Fruit fly (Drosophila melanogaster): ENCODE measurements around the gene Cpsf5.

Gene Cpsf5

DNA sequence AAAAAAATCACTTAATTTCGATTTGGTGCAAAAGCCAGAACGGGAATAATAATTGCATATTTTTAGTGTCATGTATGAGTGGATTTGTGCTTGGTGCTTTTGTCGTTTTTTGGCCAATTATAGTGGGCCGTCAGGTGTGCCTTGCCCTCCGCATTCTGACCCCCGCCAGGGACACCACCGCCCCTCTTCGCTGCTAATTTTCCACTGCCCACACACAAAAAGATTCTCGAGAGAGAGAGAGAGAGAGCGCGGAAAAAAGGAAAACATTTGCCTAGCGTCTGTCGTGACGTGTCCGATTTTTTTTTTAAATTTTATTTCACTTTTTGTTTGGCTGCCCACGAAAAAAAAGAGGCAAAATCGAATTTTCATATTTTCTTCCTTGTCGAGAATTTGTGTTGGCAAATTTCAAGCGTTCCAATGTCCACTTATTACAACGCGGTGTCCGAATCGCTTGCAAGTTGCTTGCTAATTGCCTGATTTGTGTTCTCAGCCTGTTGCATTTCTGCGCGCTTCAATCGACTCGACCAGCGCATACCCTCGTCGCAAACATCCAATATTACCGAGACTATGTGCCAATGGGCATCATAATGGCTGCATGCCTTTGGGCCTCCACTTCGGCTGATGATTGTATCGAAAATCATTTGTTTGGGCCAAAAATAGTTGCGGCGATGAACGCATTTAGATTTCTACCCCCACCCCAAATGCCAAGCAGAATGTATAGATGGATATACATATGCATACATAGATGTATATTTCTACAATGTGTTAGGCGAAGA lies 21.2 kb downstream of the Cpsf5 start:
- no peak for TF ChIP-seq Myc (optimal IDR thresholded peaks at IDR 0.05)
- TF ChIP-seq psq (optimal IDR thresholded peaks at IDR 0.05) = no peak
- TF ChIP-seq Sin3A (optimal IDR thresholded peaks at IDR 0.05) = no peak
- no peak for TF ChIP-seq ttk (optimal IDR thresholded peaks at IDR 0.05)
- no peak for TF ChIP-seq h (optimal IDR thresholded peaks at IDR 0.05)

DNA sequence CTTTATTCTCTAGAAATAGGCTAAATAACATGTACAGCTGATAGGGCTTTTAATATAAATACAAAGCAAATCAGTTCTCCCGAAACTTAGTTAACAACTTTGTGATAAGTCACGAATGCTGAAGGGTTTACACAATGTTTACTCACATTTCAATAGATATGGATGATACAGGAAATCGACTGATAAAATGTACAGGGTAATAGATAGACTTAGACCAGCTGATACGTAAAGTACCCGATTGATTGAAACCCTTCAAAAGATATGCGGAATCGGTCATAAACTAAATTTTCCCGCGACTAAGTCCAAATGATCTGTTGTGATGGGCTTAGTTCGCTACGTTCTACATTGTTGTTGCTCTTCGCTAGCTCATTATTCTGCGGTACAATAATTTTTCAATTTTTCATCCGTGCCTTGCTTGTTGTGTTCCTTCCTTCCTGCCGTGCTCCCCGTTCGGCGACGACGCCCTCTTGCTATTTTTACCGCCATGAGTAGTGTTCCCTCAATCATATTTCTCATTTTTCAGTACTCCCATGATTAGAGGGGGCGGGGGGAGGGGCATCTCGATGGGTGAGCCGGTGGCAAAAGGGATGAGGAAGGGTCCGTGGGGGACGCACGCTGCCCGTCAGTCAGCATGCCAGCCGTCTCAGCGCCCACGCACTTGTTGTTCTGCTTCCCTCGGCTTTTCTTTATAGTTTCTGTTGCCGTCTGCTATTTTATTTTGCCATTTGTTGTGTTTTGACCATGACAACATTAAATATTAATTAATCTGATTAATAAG lies 22.2 kb downstream of the Cpsf5 start:
- no peak for TF ChIP-seq insv (optimal IDR thresholded peaks at IDR 0.05)
- TF ChIP-seq h (optimal IDR thresholded peaks at IDR 0.05) = no peak
- TF ChIP-seq ttk (optimal IDR thresholded peaks at IDR 0.05) = no peak
- no peak for TF ChIP-seq psq (optimal IDR thresholded peaks at IDR 0.05)
- no peak for TF ChIP-seq Sin3A (optimal IDR thresholded peaks at IDR 0.05)
- no peak for TF ChIP-seq Myc (optimal IDR thresholded peaks at IDR 0.05)

dm6 chr3L:9435315-9435714 lies 24.5 kb downstream of the Cpsf5 start, which contains the start of gene CG42526:
Gene CG42526, minus strand, starts transcription at chr3L:9435399.
- no peak for TF ChIP-seq ttk (optimal IDR thresholded peaks at IDR 0.05)
- no peak for TF ChIP-seq Sin3A (optimal IDR thresholded peaks at IDR 0.05)
- no peak for TF ChIP-seq Myc (optimal IDR thresholded peaks at IDR 0.05)
- TF ChIP-seq h (optimal IDR thresholded peaks at IDR 0.05) = no peak
- TF ChIP-seq insv (optimal IDR thresholded peaks at IDR 0.05) = no peak
- no peak for TF ChIP-seq psq (optimal IDR thresholded peaks at IDR 0.05)

- TF ChIP-seq ttk (optimal IDR thresholded peaks at IDR 0.05) (no peak), Sin3A (optimal IDR thresholded peaks at IDR 0.05) (no peak), psq (optimal IDR thresholded peaks at IDR 0.05) (no peak), h (optimal IDR thresholded peaks at IDR 0.05) (no peak), insv (optimal IDR thresholded peaks at IDR 0.05) (no peak), Myc (optimal IDR thresholded peaks at IDR 0.05) (no peak)
Observed at dm6 chr3L:9435831-9436230, 25.0 kb downstream of the Cpsf5 start.

DNA sequence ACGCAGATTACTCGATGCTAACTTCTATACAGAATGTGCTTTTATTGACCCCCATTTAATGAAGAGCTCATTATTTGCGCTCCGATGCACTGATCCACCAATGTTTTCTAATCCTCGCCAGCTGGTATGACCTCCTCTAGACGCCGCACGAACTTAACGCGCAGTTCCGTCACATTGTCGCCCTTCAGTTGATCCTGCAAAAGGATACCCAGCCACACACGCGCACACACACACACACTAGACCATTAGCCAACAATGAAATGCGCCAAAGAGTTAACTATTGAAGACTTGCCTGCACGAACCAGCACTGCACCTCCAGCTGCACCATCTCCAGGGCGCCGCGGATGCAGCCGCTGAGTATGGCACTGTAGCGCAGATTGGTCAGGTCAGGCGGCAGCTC lies 28.0 kb downstream of the Cpsf5 start:
- TF ChIP-seq psq (optimal IDR thresholded peaks at IDR 0.05) (no peak), h (optimal IDR thresholded peaks at IDR 0.05) (no peak), Sin3A (optimal IDR thresholded peaks at IDR 0.05) (no peak), insv (optimal IDR thresholded peaks at IDR 0.05) (no peak), ttk (optimal IDR thresholded peaks at IDR 0.05) (no peak), Myc (optimal IDR thresholded peaks at IDR 0.05) (no peak)

dm6 chr3L:9441907-9442479 lies 31.2 kb downstream of the Cpsf5 start, which contains the start of the genes Bet3 and Nf-YA:
Gene Bet3, minus strand, starts transcription at chr3L:9442267.
Gene Nf-YA, minus strand, starts transcription at chr3L:9442267.
- no peak for TF ChIP-seq psq (optimal IDR thresholded peaks at IDR 0.05)
- TF ChIP-seq Myc (optimal IDR thresholded peaks at IDR 0.05) = no peak
- TF ChIP-seq insv (optimal IDR thresholded peaks at IDR 0.05) = no peak
- no peak for TF ChIP-seq h (optimal IDR thresholded peaks at IDR 0.05)

DNA sequence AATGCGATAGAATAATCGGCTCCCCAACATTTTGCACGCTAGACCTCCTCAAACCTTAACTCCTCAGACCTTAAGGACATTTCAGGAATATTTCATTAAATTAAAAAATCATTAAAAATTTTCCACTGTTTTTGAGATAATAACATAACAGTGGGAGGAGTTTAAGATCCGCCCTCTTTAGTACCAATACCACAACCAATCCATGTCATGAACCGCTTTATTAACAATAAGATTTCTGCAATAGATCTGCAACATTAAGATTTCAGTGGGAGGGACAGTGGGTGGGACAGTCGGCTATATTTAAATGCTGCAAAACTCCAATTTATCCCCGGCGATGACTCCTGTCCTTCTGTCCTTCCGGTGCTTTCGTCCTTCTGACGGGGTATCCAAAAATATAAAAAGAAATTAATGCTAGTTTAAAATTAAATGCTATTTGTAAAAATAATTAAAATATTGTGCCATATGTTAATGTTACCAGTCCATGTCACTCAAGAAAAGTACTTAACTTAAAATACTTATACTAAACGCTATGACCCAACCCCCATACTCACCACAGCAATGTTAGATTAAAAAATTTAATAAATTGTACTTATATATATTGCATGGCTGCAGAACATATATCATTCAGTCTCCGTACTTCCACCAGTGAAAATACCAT lies 31.9 kb downstream of the Cpsf5 start, which contains the start of gene Srg3:
Gene Srg3 (plus strand): TSS at position 608 of the 658 bp plus-strand sequence.
- TF ChIP-seq insv (optimal IDR thresholded peaks at IDR 0.05) (no peak), psq (optimal IDR thresholded peaks at IDR 0.05) (no peak), h (optimal IDR thresholded peaks at IDR 0.05) (no peak), ttk (optimal IDR thresholded peaks at IDR 0.05) (no peak), Myc (optimal IDR thresholded peaks at IDR 0.05) (no peak), Sin3A (optimal IDR thresholded peaks at IDR 0.05) (no peak)

- TF ChIP-seq h (optimal IDR thresholded peaks at IDR 0.05) (no peak), ttk (optimal IDR thresholded peaks at IDR 0.05) (no peak), Myc (optimal IDR thresholded peaks at IDR 0.05) (no peak), Sin3A (optimal IDR thresholded peaks at IDR 0.05) (no peak)
Observed at dm6 chr3L:9446731-9447238, 35.9 kb downstream of the Cpsf5 start, which contains the start of gene CG3529. Gene CG3529, plus strand, starts transcription at chr3L:9446864.

dm6 chr3L:9447239-9447777 lies 36.5 kb downstream of the Cpsf5 start:
- TF ChIP-seq psq (optimal IDR thresholded peaks at IDR 0.05) (no peak), h (optimal IDR thresholded peaks at IDR 0.05) (no peak), insv (optimal IDR thresholded peaks at IDR 0.05) (no peak), Myc (optimal IDR thresholded peaks at IDR 0.05) (no peak), ttk (optimal IDR thresholded peaks at IDR 0.05) (no peak), Sin3A (optimal IDR thresholded peaks at IDR 0.05) (no peak)

- TF ChIP-seq h (optimal IDR thresholded peaks at IDR 0.05) (no peak), psq (optimal IDR thresholded peaks at IDR 0.05) (no peak), ttk (optimal IDR thresholded peaks at IDR 0.05) (no peak), insv (optimal IDR thresholded peaks at IDR 0.05) (no peak), Sin3A (optimal IDR thresholded peaks at IDR 0.05) (no peak), Myc (optimal IDR thresholded peaks at IDR 0.05) (no peak)
Observed at dm6 chr3L:9451522-9452118, 40.8 kb downstream of the Cpsf5 start, which contains the start of the genes CG3448 and ghi. Gene CG3448, minus strand, starts transcription at chr3L:9451572. Gene ghi, plus strand, starts transcription at chr3L:9451876.

- TF ChIP-seq ttk (optimal IDR thresholded peaks at IDR 0.05) (no peak), h (optimal IDR thresholded peaks at IDR 0.05) (no peak), Sin3A (optimal IDR thresholded peaks at IDR 0.05) (no peak), psq (optimal IDR thresholded peaks at IDR 0.05) (no peak), Myc (optimal IDR thresholded peaks at IDR 0.05) (no peak), insv (optimal IDR thresholded peaks at IDR 0.05) (no peak)
Observed at dm6 chr3L:9452422-9452821, 41.6 kb downstream of the Cpsf5 start.

All from Kc167 (cell line).